Worm (Caenorhabditis elegans) whole organism, dauer: ENCODE measurements around the gene cyp-13A12.

Source experiments
- unc-62 ChIP-seq: sonication (generic microtip); optimal IDR thresholded peaks from 2 replicates; lab custom pipeline; 2017; ENCODE audit warnings: missing biosample characterization, missing genetic modification reagents, missing genetic modification characterization

Gene cyp-13A12

ce11 chrIII:13018619-13019018 is 5.7 kb upstream of the cyp-13A12 start, which contains the start of gene col-98:
col-98 (plus strand) TSS chrIII:13019008.
- no peak for TF ChIP-seq unc-62 (GFP tag; lab: Kevin White, UChicago)

ce11 chrIII:13019547-13020098 is 4.7 kb upstream of the cyp-13A12 start:
- no peak for TF ChIP-seq unc-62 (GFP tag; lab: Kevin White, UChicago)

ce11 chrIII:13020741-13021140 is 3.6 kb upstream of the cyp-13A12 start, which contains the start of gene cyp-13A11:
cyp-13A11 (plus strand) TSS chrIII:13021006.
- TF ChIP-seq unc-62 (GFP tag; lab: Kevin White, UChicago), result no peak

- TF ChIP-seq unc-62 (GFP tag; lab: Kevin White, UChicago), result no peak
Observed at ce11 chrIII:13027949-13028348, 3.6 kb downstream of the cyp-13A12 start.

- no peak for TF ChIP-seq unc-62 (GFP tag; lab: Kevin White, UChicago)
Observed at ce11 chrIII:13029608-13030007, 5.3 kb downstream of the cyp-13A12 start, which contains the start of gene F14F7.4. F14F7.4 (minus strand) TSS chrIII:13029708.

- TF ChIP-seq unc-62 (GFP tag; lab: Kevin White, UChicago), result no peak
Observed at ce11 chrIII:13030551-13030950, 6.2 kb downstream of the cyp-13A12 start, which contains the start of gene F14F7.7. F14F7.7 (plus strand) TSS chrIII:13030904.

ce11 chrIII:13031701-13032100 is 7.4 kb downstream of the cyp-13A12 start, which contains the start of gene F14F7.5:
F14F7.5 (plus strand) TSS chrIII:13032001.
- TF ChIP-seq unc-62 (GFP tag; lab: Kevin White, UChicago), result no peak

ce11 chrIII:13032429-13033018 is 8.2 kb downstream of the cyp-13A12 start:
- TF ChIP-seq unc-62 (GFP tag; lab: Kevin White, UChicago), result no peak

ce11 chrIII:13039739-13040138 is 15.4 kb downstream of the cyp-13A12 start, which contains the start of gene F54F12.2:
F54F12.2 (plus strand) TSS chrIII:13040039.
- TF ChIP-seq unc-62 (GFP tag; lab: Kevin White, UChicago), result no peak

ce11 chrIII:13049956-13050355 is 25.6 kb downstream of the cyp-13A12 start:
- TF ChIP-seq unc-62 (GFP tag; lab: Kevin White, UChicago), result no peak

- TF ChIP-seq unc-62 (GFP tag; lab: Kevin White, UChicago), result no peak
Observed at ce11 chrIII:13055342-13055741, 31.0 kb downstream of the cyp-13A12 start, which contains the start of gene F54F12.1. F54F12.1 (minus strand) TSS chrIII:13055442.

- no peak for TF ChIP-seq unc-62 (GFP tag; lab: Kevin White, UChicago)
Observed at ce11 chrIII:13056230-13056629, 31.9 kb downstream of the cyp-13A12 start.

- TF ChIP-seq unc-62 (GFP tag; lab: Kevin White, UChicago), result no peak
Observed at ce11 chrIII:13056735-13057134, 32.4 kb downstream of the cyp-13A12 start.

ce11 chrIII:13058140-13058539 is 33.8 kb downstream of the cyp-13A12 start:
- TF ChIP-seq unc-62 (GFP tag; lab: Kevin White, UChicago), result no peak

ce11 chrIII:13059335-13059734 is 35.0 kb downstream of the cyp-13A12 start:
- no peak for TF ChIP-seq unc-62 (GFP tag; lab: Kevin White, UChicago)

- no peak for TF ChIP-seq unc-62 (GFP tag; lab: Kevin White, UChicago)
Observed at ce11 chrIII:13061136-13061535, 36.8 kb downstream of the cyp-13A12 start.

ce11 chrIII:13061734-13062133 is 37.4 kb downstream of the cyp-13A12 start:
- no peak for TF ChIP-seq unc-62 (GFP tag; lab: Kevin White, UChicago)
